Fruit fly (Drosophila melanogaster) ovary, adult (tissue): ENCODE data around the gene CG32815.

Experiments
- CG17801 ChIP-seq: fragments of 200-800 bp; optimal IDR thresholded peaks from 2 replicates; lab custom pipeline; 2019; ENCODE audit warnings: missing biosample characterization, mild to moderate bottlenecking, missing genetic modification characterization, moderate library complexity; ENCODE audit not compliant: partially characterized antibody

CG32815 gene

DNA sequence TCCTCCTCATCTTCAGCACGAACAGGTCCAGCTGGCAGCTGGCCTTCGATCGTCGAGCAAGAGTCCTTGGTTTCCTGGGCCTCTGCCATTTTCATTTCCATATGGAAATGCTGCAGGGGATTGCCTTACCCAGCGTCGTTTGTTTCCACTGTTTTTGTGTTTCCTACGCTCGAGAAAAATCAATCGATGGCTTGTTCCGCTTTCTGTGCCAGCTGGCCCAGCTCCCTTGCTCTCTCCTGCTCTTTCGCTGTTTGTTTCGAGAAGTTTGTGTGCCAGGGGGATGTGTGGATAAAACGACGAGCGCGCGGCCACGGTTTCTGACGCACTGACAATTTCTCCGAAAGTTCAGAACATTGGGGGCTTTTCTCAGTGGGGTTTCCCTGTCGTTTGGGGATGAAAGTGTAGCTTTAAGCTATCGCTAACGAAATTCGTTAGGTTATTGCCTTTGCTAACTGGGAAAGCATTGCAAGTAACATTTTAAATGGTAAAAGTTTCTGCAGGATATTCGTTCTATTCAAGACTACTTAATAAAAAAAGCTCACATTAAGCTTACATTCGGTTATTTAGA lies 13.3 kb downstream of the CG32815 start, which contains the start of gene CG3703:
Gene CG3703 (minus strand): TSS at position 328 of the 568 bp plus-strand sequence.
- no peak for TF ChIP-seq CG17801 (GFP tag; lab: Kevin White, UChicago)

DNA sequence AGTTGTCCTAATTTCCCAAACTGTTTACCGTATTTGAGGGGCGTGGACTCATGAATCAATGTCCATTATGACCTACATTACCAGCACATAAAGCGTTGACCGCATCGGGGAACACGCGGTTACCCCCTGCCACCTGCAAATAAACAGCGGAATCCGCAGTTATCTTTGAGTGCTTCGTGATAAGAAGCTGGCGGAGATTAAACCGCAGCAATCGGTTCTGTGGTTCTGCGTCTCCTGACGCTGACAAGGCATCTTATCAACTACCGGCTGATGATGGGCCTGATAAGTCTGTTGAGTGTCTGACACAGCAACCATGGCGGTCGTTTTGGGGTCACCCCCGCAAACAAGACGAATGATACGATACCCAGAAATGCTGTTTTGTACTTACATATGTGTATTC lies 13.9 kb downstream of the CG32815 start:
- no peak for TF ChIP-seq CG17801 (GFP tag; lab: Kevin White, UChicago)

DNA sequence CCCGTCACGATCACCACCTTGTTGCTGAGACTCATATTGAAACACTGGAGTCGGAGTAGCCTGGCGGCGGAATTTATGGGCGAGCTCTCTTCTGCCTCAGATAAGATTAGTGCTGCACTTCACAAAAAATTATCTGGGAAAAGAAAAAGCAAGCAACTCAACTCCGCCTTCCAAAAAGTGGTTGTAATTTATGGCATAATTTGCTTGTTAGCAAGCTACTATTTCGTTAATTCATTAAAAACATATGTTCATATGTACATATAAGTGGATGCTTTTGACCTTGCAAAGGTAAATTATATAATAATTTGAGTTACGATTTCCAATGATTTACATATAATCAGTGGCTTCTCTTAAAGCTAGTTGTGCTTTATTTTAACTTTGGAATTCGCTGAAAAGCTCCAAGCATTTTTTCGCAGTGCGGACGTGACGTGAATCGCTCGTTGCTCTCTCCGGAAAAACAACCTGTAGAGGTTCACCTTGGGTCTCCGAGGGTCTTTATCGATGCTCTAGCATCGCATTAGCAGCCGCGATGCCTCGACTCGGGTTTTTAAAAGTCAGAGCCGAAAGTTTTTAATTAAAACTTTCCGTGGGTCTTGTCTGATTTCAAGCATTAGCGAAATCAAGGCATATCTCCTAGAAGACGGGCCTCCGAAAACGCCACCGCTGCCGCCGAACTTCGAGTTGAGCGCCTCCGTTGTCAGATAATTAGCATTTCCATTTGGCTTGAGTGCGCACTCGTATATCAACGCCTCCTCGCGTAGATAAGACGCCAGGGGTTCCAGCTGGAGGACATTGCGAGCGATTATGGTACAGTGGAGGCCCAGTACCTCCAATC lies 15.4 kb downstream of the CG32815 start, which contains the start of gene CG3699:
Gene CG3699 (minus strand): TSS at position 51 of the 835 bp plus-strand sequence.
- no peak for TF ChIP-seq CG17801 (GFP tag; lab: Kevin White, UChicago)

DNA sequence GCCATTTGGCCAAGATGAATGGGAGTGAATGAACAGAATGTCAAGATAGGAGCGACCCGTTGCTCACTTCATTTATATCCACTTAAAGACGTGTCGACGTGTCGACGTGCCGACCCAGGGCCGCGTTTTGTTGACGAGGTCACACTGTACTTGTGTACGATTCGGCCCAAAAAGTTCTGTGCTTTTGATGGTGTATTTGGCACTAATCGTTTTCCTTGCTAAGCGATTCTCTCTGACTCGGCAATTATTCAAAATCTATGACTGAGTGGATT lies 16.0 kb downstream of the CG32815 start:
- no peak for TF ChIP-seq CG17801 (GFP tag; lab: Kevin White, UChicago)

DNA sequence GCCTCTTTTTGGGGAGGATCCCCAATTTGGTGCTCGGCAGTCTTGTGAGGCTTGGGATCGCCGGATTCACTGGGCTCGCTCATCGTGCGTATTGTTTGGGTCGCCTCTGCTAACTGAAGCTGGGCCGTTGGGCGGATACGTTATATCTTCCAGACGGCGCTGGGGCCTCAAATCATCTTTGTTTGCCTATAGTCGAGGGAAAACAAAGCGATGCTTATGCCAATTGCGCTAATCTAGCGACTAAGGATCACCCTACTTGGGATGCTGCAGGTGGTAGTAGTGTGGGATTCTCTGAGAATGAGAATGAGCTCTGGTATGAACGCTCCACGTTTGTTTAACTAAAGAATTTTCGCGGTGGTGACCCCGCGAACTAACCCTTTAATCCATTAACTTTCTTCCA lies 19.5 kb downstream of the CG32815 start, which contains the start of gene CG3690:
Gene CG3690 (minus strand): TSS at position 101 of the 400 bp plus-strand sequence.
- no peak for TF ChIP-seq CG17801 (GFP tag; lab: Kevin White, UChicago)

DNA sequence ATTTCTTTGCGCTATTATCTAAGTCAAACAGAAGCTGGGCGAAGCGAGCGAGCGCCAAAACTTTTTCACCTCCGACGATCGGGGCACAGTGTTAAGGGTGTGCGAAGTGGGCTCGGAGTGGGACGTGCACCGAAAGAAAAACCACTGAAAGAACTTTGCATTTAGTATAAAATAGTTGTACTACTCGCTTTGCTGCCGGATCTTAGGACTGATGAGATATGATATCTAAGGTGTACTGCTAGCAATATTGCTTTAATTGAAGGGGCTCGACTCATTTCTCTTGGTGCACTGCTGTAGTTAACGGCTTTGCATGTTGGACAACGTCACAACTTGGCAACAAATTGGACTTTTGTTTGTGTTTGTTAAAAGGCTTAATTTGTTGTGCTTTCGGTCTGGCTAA lies 21.5 kb downstream of the CG32815 start:
- TF ChIP-seq CG17801 (GFP tag; lab: Kevin White, UChicago) = no peak

DNA sequence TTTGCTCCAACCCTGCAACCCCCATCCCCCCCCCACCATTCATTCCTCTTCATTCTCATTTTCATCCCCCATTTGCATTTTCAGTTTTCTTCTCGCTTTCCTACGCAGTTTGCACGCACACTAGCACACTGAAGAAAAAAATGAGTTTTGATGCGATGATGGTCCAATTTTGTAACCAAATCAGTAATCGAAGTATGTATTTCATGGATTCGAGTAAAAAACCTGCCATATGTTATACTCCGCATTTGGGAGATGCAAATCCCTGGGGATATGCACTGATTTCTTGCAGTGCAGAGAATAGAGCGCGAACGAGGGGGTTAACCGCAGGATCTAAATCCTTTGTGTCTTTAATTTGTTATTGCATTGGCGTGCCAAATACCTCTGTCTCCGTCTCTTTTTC lies 23.6 kb downstream of the CG32815 start:
- no peak for TF ChIP-seq CG17801 (GFP tag; lab: Kevin White, UChicago)

DNA sequence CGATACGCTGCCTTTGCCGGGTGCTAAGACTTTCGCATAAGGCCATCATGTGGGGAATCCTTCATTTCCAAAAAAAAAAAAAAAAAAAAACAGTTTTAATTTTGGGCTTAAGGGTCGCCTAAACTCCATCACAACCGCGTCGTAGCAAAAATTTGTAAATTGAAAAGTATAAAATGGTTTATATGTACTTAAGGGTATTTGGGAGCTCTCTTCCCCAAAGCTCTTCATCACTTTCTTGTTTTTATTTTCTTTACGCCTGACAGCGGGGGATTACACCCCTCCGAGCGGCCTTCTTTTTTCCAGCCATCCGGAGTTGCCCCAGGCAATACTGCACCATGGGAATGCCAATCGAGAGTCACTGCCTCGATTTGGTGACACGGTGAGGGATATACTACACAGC lies 31.7 kb downstream of the CG32815 start:
- TF ChIP-seq CG17801 (GFP tag; lab: Kevin White, UChicago) = no peak

DNA sequence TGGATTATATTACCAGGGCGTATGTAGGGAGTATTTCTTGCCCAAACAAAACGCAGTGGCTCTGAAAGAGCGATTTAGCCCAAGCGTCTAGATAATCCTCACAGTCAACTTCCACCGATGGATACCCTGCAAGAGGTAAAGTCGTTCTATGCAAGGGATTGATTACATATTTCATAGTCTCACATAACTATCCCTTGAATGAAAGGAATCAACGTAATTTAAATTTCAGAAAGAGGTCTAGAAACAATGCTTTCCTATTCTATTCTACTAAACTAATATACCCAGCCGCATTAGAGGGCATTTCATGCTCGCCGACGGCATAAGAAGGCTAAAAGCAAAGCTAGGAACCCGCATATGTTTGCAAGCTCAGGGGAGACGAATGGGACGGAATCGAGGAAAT lies 34.6 kb downstream of the CG32815 start:
- no peak for TF ChIP-seq CG17801 (GFP tag; lab: Kevin White, UChicago)

DNA sequence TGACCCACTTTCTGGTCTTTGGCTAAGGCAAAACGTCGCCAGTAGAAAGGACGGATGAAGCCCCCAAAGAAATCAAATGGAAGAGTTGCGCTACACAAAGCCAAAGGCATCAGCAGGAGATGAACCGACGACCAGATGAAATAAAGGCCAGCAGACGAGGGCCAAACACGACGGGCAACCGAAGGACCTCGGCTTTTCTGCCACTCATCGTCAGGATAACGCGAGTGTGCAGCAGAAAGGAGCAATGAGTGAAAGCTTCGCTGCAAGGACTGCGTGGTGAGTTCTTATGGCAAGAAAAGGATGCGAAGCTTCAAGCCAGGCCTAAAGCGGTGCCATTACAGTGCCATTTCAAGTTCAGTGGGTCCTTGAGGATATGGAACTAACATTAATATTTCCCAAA lies 53.6 kb downstream of the CG32815 start:
- TF ChIP-seq CG17801 (GFP tag; lab: Kevin White, UChicago) = no peak
